Fruit fly (Drosophila melanogaster) whole organism, embryonic: ENCODE data around the gene Use1.

ENCODE experiments used
- ATbp ChIP-seq: fragments of 200-800 bp; sonication (Bioruptor generic); optimal IDR thresholded peaks from 2 replicates; lab custom pipeline; 2017; ENCODE audit warnings: missing biosample characterization, mild to moderate bottlenecking, missing genetic modification characterization, missing genetic modification reagents
- BEAF-32 ChIP-seq: fragments of 200-800 bp; sonication (Bioruptor generic); optimal IDR thresholded peaks from 3 replicates; lab custom pipeline; 2017; ENCODE audit warnings: missing biosample characterization, missing genetic modification characterization, mild to moderate bottlenecking, moderate library complexity, missing genetic modification reagents
- CG10366 ChIP-seq: fragments of 200-800 bp; sonication (Bioruptor generic); IDR thresholded peaks from 2 replicates; pipeline ENCODE4 v1.3.6; 2022; ENCODE audit warnings: missing biosample characterization, missing genetic modification characterization
- CG11456 ChIP-seq: fragments of 200-800 bp; sonication (Bioruptor generic); IDR thresholded peaks from 3 replicates; pipeline ENCODE4 v1.3.6; 2022; ENCODE audit warnings: missing biosample characterization, missing genetic modification characterization
- CG11723 ChIP-seq: fragments of 200-800 bp; sonication (Bioruptor generic); optimal IDR thresholded peaks from 2 replicates; lab custom pipeline; 2017; ENCODE audit warnings: missing biosample characterization, mild to moderate bottlenecking, missing genetic modification characterization
- CG12104 ChIP-seq: fragments of 200-800 bp; sonication (Bioruptor generic); optimal IDR thresholded peaks from 3 replicates; lab custom pipeline; 2016; ENCODE audit warnings: missing biosample characterization, missing genetic modification characterization
- CG12769 ChIP-seq: fragments of 200-800 bp; sonication (Bioruptor generic); optimal IDR thresholded peaks from 2 replicates; lab custom pipeline; 2019; ENCODE audit warnings: missing biosample characterization, mild to moderate bottlenecking, missing genetic modification characterization, moderate library complexity
- CG12942 ChIP-seq: fragments of 200-800 bp; sonication (Bioruptor generic); optimal IDR thresholded peaks from 3 replicates; lab custom pipeline; 2016; ENCODE audit warnings: missing biosample characterization, missing genetic modification characterization
- CG14965 ChIP-seq: fragments of 200-800 bp; sonication (Bioruptor generic); optimal IDR thresholded peaks from 2 replicates; lab custom pipeline; 2016; ENCODE audit warnings: missing biosample characterization, missing genetic modification characterization, borderline replicate concordance
- CG15479 ChIP-seq: fragments of 200-800 bp; sonication (Bioruptor generic); optimal IDR thresholded peaks from 3 replicates; lab custom pipeline; 2019; ENCODE audit warnings: missing biosample characterization, mild to moderate bottlenecking, missing genetic modification characterization, moderate library complexity
- CG17612 ChIP-seq: fragments of 200-800 bp; sonication (Bioruptor generic); IDR thresholded peaks from 2 replicates; pipeline ENCODE4 v1.3.6; 2022; ENCODE audit warnings: missing biosample characterization, missing genetic modification characterization
- CG17829 ChIP-seq: fragments of 200-800 bp; optimal IDR thresholded peaks from 2 replicates; lab custom pipeline; 2019; ENCODE audit warnings: missing biosample characterization, mild to moderate bottlenecking, missing genetic modification characterization, moderate library complexity
- CG1832 ChIP-seq: fragments of 200-800 bp; sonication (Bioruptor generic); optimal IDR thresholded peaks from 2 replicates; lab custom pipeline; 2017; ENCODE audit warnings: missing biosample characterization, mild to moderate bottlenecking, missing genetic modification characterization, inconsistent platforms
- CG34422 ChIP-seq: fragments of 200-800 bp; sonication (Bioruptor generic); IDR thresholded peaks from 3 replicates; pipeline ENCODE4 v1.3.6; 2022; ENCODE audit warnings: missing biosample characterization, missing genetic modification characterization
- CG4424 ChIP-seq: fragments of 200-800 bp; sonication (Bioruptor generic); optimal IDR thresholded peaks from 3 replicates; lab custom pipeline; 2016; ENCODE audit warnings: missing biosample characterization, missing genetic modification characterization
- CG4820 ChIP-seq: fragments of 200-800 bp; sonication (Bioruptor generic); optimal IDR thresholded peaks from 3 replicates; lab custom pipeline; 2016; ENCODE audit warnings: missing biosample characterization, missing genetic modification characterization
- CG9437 ChIP-seq: fragments of 200-800 bp; sonication (Bioruptor generic); optimal IDR thresholded peaks from 2 replicates; lab custom pipeline; 2018; ENCODE audit warnings: missing biosample characterization, mild to moderate bottlenecking, missing genetic modification characterization
- CG9797 ChIP-seq: fragments of 200-800 bp; sonication (Bioruptor generic); optimal IDR thresholded peaks from 3 replicates; lab custom pipeline; 2018; ENCODE audit warnings: missing biosample characterization, mild to moderate bottlenecking, missing genetic modification characterization
- CG9876 ChIP-seq: fragments of 200-800 bp; sonication (Bioruptor generic); optimal IDR thresholded peaks from 2 replicates; lab custom pipeline; 2016; ENCODE audit warnings: missing biosample characterization, missing genetic modification characterization
- CTCF ChIP-seq: fragments of 200-800 bp; sonication (Bioruptor generic); optimal IDR thresholded peaks from 2 replicates; lab custom pipeline; 2017; ENCODE audit warnings: missing biosample characterization, mild to moderate bottlenecking, missing genetic modification characterization, moderate library complexity
- CrebB ChIP-seq: fragments of 200-800 bp; sonication (Bioruptor generic); optimal IDR thresholded peaks from 3 replicates; lab custom pipeline; 2018; ENCODE audit warnings: missing biosample characterization, mild to moderate bottlenecking, missing genetic modification characterization
- Drgx ChIP-seq: fragments of 200-800 bp; sonication (Bioruptor generic); IDR thresholded peaks from 2 replicates; pipeline ENCODE4 v1.3.6; 2022; ENCODE audit warnings: missing biosample characterization, missing genetic modification characterization
- Eip74EF ChIP-seq, 2 experiments: fragments of 200-800 bp in 1 of 2; fragments of >200 bp in 1 of 2; sonication (Bioruptor generic) in 1 of 2; optimal IDR thresholded peaks; 2 replicates each; lab custom pipeline; 2017 to 2019; ENCODE audit warnings: missing biosample characterization in 2 of 2, missing genetic modification characterization in 2 of 2, mild to moderate bottlenecking in 1 of 2, moderate library complexity in 1 of 2
- Elba2 ChIP-seq: fragments of 200-800 bp; sonication (Bioruptor generic); optimal IDR thresholded peaks from 3 replicates; lab custom pipeline; 2016; ENCODE audit warnings: missing biosample characterization, missing genetic modification characterization
- Jarid2 ChIP-seq: fragments of 200-800 bp; sonication (Bioruptor generic); optimal IDR thresholded peaks from 3 replicates; lab custom pipeline; 2017; ENCODE audit warnings: mild to moderate bottlenecking, missing biosample characterization, missing genetic modification reagents, missing genetic modification characterization
- MESR4 ChIP-seq: fragments of 200-800 bp; sonication (Bioruptor generic); optimal IDR thresholded peaks from 2 replicates; lab custom pipeline; 2018; ENCODE audit warnings: missing biosample characterization, mild to moderate bottlenecking, missing genetic modification characterization, moderate library complexity
- Myb ChIP-seq: fragments of 200-800 bp; sonication (Bioruptor generic); optimal IDR thresholded peaks from 2 replicates; lab custom pipeline; 2016; ENCODE audit warnings: missing biosample characterization, missing genetic modification characterization
- NC2α ChIP-seq: fragments of 200-800 bp; sonication (Bioruptor generic); optimal IDR thresholded peaks from 2 replicates; lab custom pipeline; 2016; ENCODE audit warnings: missing biosample characterization, missing genetic modification characterization
- Scr ChIP-seq: fragments of 200-800 bp; sonication (Bioruptor generic); IDR thresholded peaks from 2 replicates; pipeline ENCODE4 v1.3.6; 2022; ENCODE audit warnings: missing biosample characterization, missing genetic modification characterization; ENCODE audit not compliant: partially characterized antibody
- chinmo ChIP-seq: fragments of 200-800 bp; sonication (Bioruptor generic); IDR thresholded peaks from 4 replicates; pipeline ENCODE4 v1.3.6; 2022; ENCODE audit warnings: missing biosample characterization, missing genetic modification characterization; ENCODE audit not compliant: partially characterized antibody
- croc ChIP-seq: fragments of 200-800 bp; sonication (Bioruptor generic); conservative IDR thresholded peaks from 3 replicates; pipeline ENCODE4 v1.3.6; 2022; ENCODE audit warnings: missing biosample characterization, missing genetic modification characterization
- ems ChIP-seq: fragments of 200-800 bp; sonication (Bioruptor generic); optimal IDR thresholded peaks from 3 replicates; lab custom pipeline; 2016; ENCODE audit warnings: missing biosample characterization, missing genetic modification characterization
- fu2 ChIP-seq: fragments of 200-800 bp; sonication (Bioruptor generic); optimal IDR thresholded peaks from 2 replicates; lab custom pipeline; 2016; ENCODE audit warnings: missing biosample characterization, missing genetic modification characterization
- gsb ChIP-seq: fragments of 200-800 bp; sonication (Bioruptor generic); IDR thresholded peaks from 2 replicates; pipeline ENCODE4 v1.3.6; 2022; ENCODE audit warnings: missing biosample characterization, missing genetic modification characterization
- ind ChIP-seq: fragments of 200-800 bp; sonication (Bioruptor generic); optimal IDR thresholded peaks from 3 replicates; lab custom pipeline; 2016; ENCODE audit warnings: missing biosample characterization, missing genetic modification characterization
- insv ChIP-seq, 2 experiments: fragments of 200-800 bp; sonication (Bioruptor generic); optimal IDR thresholded peaks; 3 replicates each; lab custom pipeline; 2016 to 2018; ENCODE audit warnings: missing biosample characterization in 2 of 2, missing genetic modification characterization in 2 of 2
- ken ChIP-seq: fragments of 200-800 bp; sonication (Bioruptor generic); IDR thresholded peaks from 3 replicates; pipeline ENCODE4 v1.3.6; 2022; ENCODE audit warnings: missing biosample characterization, missing genetic modification characterization
- kni ChIP-seq: fragments of 200-800 bp; sonication (Bioruptor generic); optimal IDR thresholded peaks from 3 replicates; lab custom pipeline; 2017; ENCODE audit warnings: mild to moderate bottlenecking, missing biosample characterization, missing genetic modification reagents, missing genetic modification characterization
- lov ChIP-seq, 2 experiments: fragments of 200-800 bp in 1 of 2; fragments of >200 bp in 1 of 2; sonication (Bioruptor generic) in 1 of 2; IDR thresholded peaks in 1 of 2; optimal IDR thresholded peaks in 1 of 2; 2 replicates in 1 of 2; 3 replicates in 1 of 2; pipeline versions ENCODE4 v1.3.6 to Lab custom; 2017 to 2022; ENCODE audit warnings: missing biosample characterization in 1 of 2, missing genetic modification characterization in 1 of 2
- mld ChIP-seq: fragments of 200-800 bp; sonication (Bioruptor generic); IDR thresholded peaks from 3 replicates; pipeline ENCODE4 v1.3.6; 2022; ENCODE audit warnings: missing biosample characterization, missing genetic modification characterization; ENCODE audit not compliant: partially characterized antibody
- nerfin-2 ChIP-seq: fragments of 200-800 bp; sonication (Bioruptor generic); IDR thresholded peaks from 2 replicates; pipeline ENCODE4 v1.3.6; 2022; ENCODE audit warnings: missing biosample characterization, missing genetic modification characterization; ENCODE audit not compliant: partially characterized antibody
- repo ChIP-seq: fragments of 200-800 bp; sonication (Bioruptor generic); optimal IDR thresholded peaks from 2 replicates; lab custom pipeline; 2016; ENCODE audit warnings: missing biosample characterization, missing genetic modification characterization
- yki ChIP-seq: fragments of >200 bp; optimal IDR thresholded peaks from 3 replicates; lab custom pipeline; 2018
- zfh1 ChIP-seq: fragments of 200-800 bp; sonication (Bioruptor generic); IDR thresholded peaks from 3 replicates; pipeline ENCODE4 v1.3.6; 2022; ENCODE audit warnings: missing biosample characterization, missing genetic modification characterization

Gene Use1

DNA sequence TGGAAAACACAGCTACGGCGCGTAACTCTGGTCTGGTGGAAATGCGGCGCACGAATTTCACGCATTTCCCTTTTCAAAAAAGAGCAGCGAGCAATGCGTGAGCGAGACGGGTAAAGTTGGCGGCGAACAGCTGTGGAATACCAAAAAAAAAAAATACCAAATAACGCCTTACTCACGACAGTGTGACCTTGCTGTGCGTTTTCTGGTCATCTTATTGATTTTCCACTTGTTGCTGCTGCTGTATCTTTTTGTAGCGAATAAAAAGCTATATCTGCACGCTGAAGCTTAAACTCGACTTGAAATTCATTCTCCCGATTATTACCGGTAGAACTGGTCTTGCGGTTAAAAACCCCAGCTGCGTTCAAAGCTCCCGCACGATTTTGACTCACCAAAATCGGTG lies 2.6 kb downstream of the Use1 start, which contains the start of the genes bol and Dhpr (continued):
- TF ChIP-seq ATbp (GFP tag; lab: Kevin White, UChicago) (no peak), CG15479 (GFP tag; lab: Kevin White, UChicago) (no peak), MESR4 (GFP tag; lab: Kevin White, UChicago) (peak; percentile 34), CG34422 (GFP tag; lab: Robert Waterston, UW) (peak; percentile 70; the same call in 2 of the 3 replicates), CG9797 (GFP tag; lab: Kevin White, UChicago) (peak; percentile 98), CG14965 (GFP tag; lab: Kevin White, UChicago) (no peak), Myb (peak; percentile 60), CG11456 (GFP tag; lab: Robert Waterston, UW) (0 out of 3 replicates have a peak, but pooled peaks have one; percentile 10)

dm6 chr3L:9129583-9130146 lies 7.3 kb downstream of the Use1 start:
- no peak for TF ChIP-seq CG10366 (GFP tag; lab: Robert Waterston, UW)
- TF ChIP-seq Drgx: peak; percentile 24; the same call in 1 of the 2 replicates
- TF ChIP-seq zfh1 (GFP tag; lab: Robert Waterston, UW): no peak
- no peak for TF ChIP-seq Eip74EF (GFP tag; optimal IDR thresholded peaks at IDR 0.05; lab: Kevin White, UChicago)
- no peak for TF ChIP-seq croc (GFP tag; lab: Robert Waterston, UW)
- no peak for TF ChIP-seq CG17612
- TF ChIP-seq chinmo (GFP tag; lab: Robert Waterston, UW): peak; percentile 60; the same call in 2 of the 4 replicates
- no peak for TF ChIP-seq gsb (GFP tag; lab: Robert Waterston, UW)
- TF ChIP-seq CrebB (tag; lab: Kevin White, UChicago): no peak
- TF ChIP-seq ems (GFP tag; lab: Kevin White, UChicago): no peak
- no peak for TF ChIP-seq CTCF (GFP tag; lab: Kevin White, UChicago)
- TF ChIP-seq ind (GFP tag; lab: Kevin White, UChicago): no peak
- no peak for TF ChIP-seq CG4424 (GFP tag; lab: Kevin White, UChicago)
- no peak for TF ChIP-seq Elba2
- no peak for TF ChIP-seq Jarid2 (GFP tag; lab: Kevin White, UChicago)
- TF ChIP-seq CG12104 (GFP tag; lab: Kevin White, UChicago): no peak
- 0 out of 3 replicates have a peak, but pooled peaks have one; percentile 10 for TF ChIP-seq ken (GFP tag; lab: Robert Waterston, UW)
- peak; percentile 72 for TF ChIP-seq CG4820
- no peak for TF ChIP-seq CG17829 (tag; lab: Kevin White, UChicago)
- TF ChIP-seq CG12942 (GFP tag; lab: Kevin White, UChicago): no peak
- TF ChIP-seq CG12769 (tag; lab: Kevin White, UChicago): peak; percentile 89
- TF ChIP-seq lov (optimal IDR thresholded peaks at IDR 0.05; lab: Kevin White, UChicago): no peak
- TF ChIP-seq lov (GFP tag; IDR thresholded peaks at IDR 0.05; lab: Robert Waterston, UW): no peak
- no peak for TF ChIP-seq yki (lab: Kevin White, UChicago)
- peak; percentile 97 for TF ChIP-seq CG9437 (GFP tag; lab: Kevin White, UChicago)
- TF ChIP-seq fu2 (GFP tag; lab: Kevin White, UChicago): no peak
- TF ChIP-seq BEAF-32 (GFP tag; lab: Kevin White, UChicago): no peak
- TF ChIP-seq nerfin-2: no peak
- TF ChIP-seq mld (GFP tag; lab: Robert Waterston, UW): 0 out of 3 replicates have a peak, but pooled peaks have one; percentile 38
- TF ChIP-seq CG11723 (GFP tag; lab: Kevin White, UChicago): no peak
- peak in 1 of 2 experiments; percentile 34 for TF ChIP-seq insv (GFP tag; optimal IDR thresholded peaks at IDR 0.05; lab: Kevin White, UChicago)
- no peak for TF ChIP-seq repo (GFP tag; lab: Kevin White, UChicago)
- TF ChIP-seq kni (GFP tag; lab: Kevin White, UChicago): peak; percentile 21
- no peak for TF ChIP-seq Scr (GFP tag; lab: Robert Waterston, UW)
- TF ChIP-seq CG9876 (GFP tag; lab: Kevin White, UChicago): no peak
- no peak for TF ChIP-seq NC2α (GFP tag; lab: Kevin White, UChicago)
- TF ChIP-seq CG14965 (GFP tag; lab: Kevin White, UChicago): no peak
- peak; percentile 28 for TF ChIP-seq CG1832
- TF ChIP-seq, all 482 proteins: peak for 10
